Fruit fly (Drosophila melanogaster) whole organism, wandering third instar larva: Measurements from ENCODE around the gene Nplp3.

Source experiments
- Abd-B ChIP-seq: fragments of >200 bp; optimal IDR thresholded peaks from 2 replicates; lab custom pipeline; 2017; ENCODE audit warnings: missing biosample characterization, missing genetic modification characterization
- CG32264 ChIP-seq: fragments of 200-800 bp; sonication (Bioruptor generic); optimal IDR thresholded peaks from 2 replicates; lab custom pipeline; 2016; ENCODE audit warnings: missing biosample characterization, missing genetic modification characterization
- CG9705 ChIP-seq: fragments of 200-800 bp; sonication (Bioruptor generic); optimal IDR thresholded peaks from 2 replicates; lab custom pipeline; 2018; ENCODE audit warnings: missing biosample characterization, mild to moderate bottlenecking, missing genetic modification characterization
- CrebA ChIP-seq: fragments of 200-800 bp; sonication (Bioruptor generic); optimal IDR thresholded peaks from 2 replicates; lab custom pipeline; 2016; ENCODE audit warnings: missing biosample characterization, mild to moderate bottlenecking, missing genetic modification characterization, borderline replicate concordance
- Dfd ChIP-seq: fragments of >200 bp; optimal IDR thresholded peaks from 2 replicates; lab custom pipeline; 2017; ENCODE audit warnings: missing biosample characterization, missing genetic modification characterization
- Dif ChIP-seq: fragments of 200-275, 200-300 bp; sonication (Bioruptor generic); optimal IDR thresholded peaks from 2 replicates; lab custom pipeline; 2018; ENCODE audit warnings: missing biosample characterization, missing genetic modification characterization; ENCODE audit not compliant: partially characterized antibody
- GATAd ChIP-seq: sonication (Bioruptor generic); optimal IDR thresholded peaks from 2 replicates; lab custom pipeline; 2016; ENCODE audit warnings: missing biosample characterization, missing genetic modification characterization
- HLH106 ChIP-seq: fragments of 200-800 bp; optimal IDR thresholded peaks from 3 replicates; lab custom pipeline; 2019; ENCODE audit warnings: missing biosample characterization, mild to moderate bottlenecking, missing genetic modification characterization, moderate library complexity
- Hnf4 ChIP-seq: fragments of 200-800 bp; sonication (Bioruptor generic); optimal IDR thresholded peaks from 2 replicates; lab custom pipeline; 2016; ENCODE audit warnings: missing biosample characterization, mild to moderate bottlenecking, missing genetic modification characterization
- Hr78 ChIP-seq: fragments of >200 bp; optimal IDR thresholded peaks from 2 replicates; lab custom pipeline; 2017; ENCODE audit warnings: missing biosample characterization, missing genetic modification characterization
- Hr83 ChIP-seq: fragments of 200-300 bp; sonication (Bioruptor generic); optimal IDR thresholded peaks from 2 replicates; lab custom pipeline; 2016; ENCODE audit warnings: missing biosample characterization, mild to moderate bottlenecking, missing genetic modification characterization, moderate library complexity; ENCODE audit not compliant: poor library complexity, severe bottlenecking
- Jra ChIP-seq: sonication (Bioruptor generic); optimal IDR thresholded peaks from 2 replicates; lab custom pipeline; 2016; ENCODE audit warnings: missing biosample characterization, missing genetic modification characterization
- Mio ChIP-seq: sonication (Bioruptor generic); optimal IDR thresholded peaks from 2 replicates; lab custom pipeline; 2016; ENCODE audit warnings: missing biosample characterization, missing genetic modification characterization
- Myc ChIP-seq: fragments of >200 bp; optimal IDR thresholded peaks from 2 replicates; lab custom pipeline; 2017
- N ChIP-seq: fragments of >200 bp; optimal IDR thresholded peaks from 2 replicates; lab custom pipeline; 2018; ENCODE audit warnings: missing biosample characterization, missing external identifiers, missing genetic modification characterization
- OdsH ChIP-seq: fragments of 200-800 bp; sonication (Bioruptor generic); optimal IDR thresholded peaks from 2 replicates; lab custom pipeline; 2016; ENCODE audit warnings: missing biosample characterization, mild to moderate bottlenecking, missing genetic modification characterization
- Rel ChIP-seq, 2 experiments: fragments of 200-800 bp; sonication (Bioruptor generic) in 1 of 2; optimal IDR thresholded peaks; 2 replicates in 1 of 2; 3 replicates in 1 of 2; lab custom pipeline; 2016 to 2019; ENCODE audit warnings: mild to moderate bottlenecking in 2 of 2, missing biosample characterization in 2 of 2, missing genetic modification characterization in 2 of 2, moderate library complexity in 1 of 2
- Sp1 ChIP-seq: fragments of 200-800 bp; sonication (Bioruptor generic); optimal IDR thresholded peaks from 3 replicates; lab custom pipeline; 2019; ENCODE audit warnings: missing biosample characterization, mild to moderate bottlenecking, missing genetic modification characterization, moderate library complexity
- Vsx2 ChIP-seq: fragments of 200-300, 225-300 bp; sonication (Bioruptor generic); optimal IDR thresholded peaks from 2 replicates; lab custom pipeline; 2018; ENCODE audit warnings: missing biosample characterization, missing genetic modification characterization; ENCODE audit not compliant: partially characterized antibody
- br ChIP-seq: fragments of 200-800 bp; sonication (Bioruptor generic); optimal IDR thresholded peaks from 2 replicates; lab custom pipeline; 2016; ENCODE audit warnings: missing biosample characterization, missing genetic modification characterization
- brk ChIP-seq: fragments of 200-800 bp; sonication (Bioruptor generic); optimal IDR thresholded peaks from 2 replicates; lab custom pipeline; 2016; ENCODE audit warnings: missing biosample characterization, mild to moderate bottlenecking, missing genetic modification characterization
- dl ChIP-seq, 2 experiments: fragments of 175-275, 200-275 bp in 1 of 2; fragments of 200-275 bp in 1 of 2; sonication (Bioruptor generic); optimal IDR thresholded peaks; lab custom pipeline; 2018; ENCODE audit warnings: mild to moderate bottlenecking in 2 of 2, missing biosample characterization in 2 of 2, missing genetic modification characterization in 2 of 2, moderate library complexity in 2 of 2; ENCODE audit not compliant: partially characterized antibody in 2 of 2, insufficient read depth in 1 of 2
- dmrt93B ChIP-seq: fragments of 200-800 bp; sonication (Bioruptor generic); optimal IDR thresholded peaks from 2 replicates; lab custom pipeline; 2018; ENCODE audit warnings: missing biosample characterization, mild to moderate bottlenecking, missing genetic modification characterization
- dsf ChIP-seq: sonication (Bioruptor generic); optimal IDR thresholded peaks from 2 replicates; lab custom pipeline; 2016; ENCODE audit warnings: missing biosample characterization, missing genetic modification characterization, borderline replicate concordance
- ey ChIP-seq: fragments of 200-800 bp; sonication (Bioruptor generic); optimal IDR thresholded peaks from 2 replicates; lab custom pipeline; 2016; ENCODE audit warnings: missing biosample characterization, missing genetic modification characterization
- foxo ChIP-seq, 2 experiments: fragments of 200-800 bp; sonication (Bioruptor generic); optimal IDR thresholded peaks; 2 replicates in 1 of 2; 3 replicates in 1 of 2; lab custom pipeline; 2016 to 2017; ENCODE audit warnings: missing biosample characterization in 2 of 2, missing genetic modification characterization in 2 of 2
- fru ChIP-seq: fragments of 200-800 bp; sonication (Bioruptor generic); optimal IDR thresholded peaks from 3 replicates; lab custom pipeline; 2016; ENCODE audit warnings: missing biosample characterization, mild to moderate bottlenecking, missing genetic modification characterization
- h ChIP-seq: fragments of 200-800 bp; sonication (Bioruptor generic); optimal IDR thresholded peaks from 3 replicates; lab custom pipeline; 2016; ENCODE audit warnings: missing biosample characterization, mild to moderate bottlenecking, missing genetic modification characterization
- jim ChIP-seq: fragments of 175-275, 200-325 bp; sonication (Bioruptor generic); optimal IDR thresholded peaks from 2 replicates; lab custom pipeline; 2016; ENCODE audit warnings: missing biosample characterization, mild to moderate bottlenecking, missing genetic modification characterization
- lola ChIP-seq: fragments of >200 bp; optimal IDR thresholded peaks from 2 replicates; lab custom pipeline; 2017; ENCODE audit warnings: missing biosample characterization, missing genetic modification characterization
- pan ChIP-seq: fragments of >200 bp; optimal IDR thresholded peaks from 2 replicates; lab custom pipeline; 2017
- psq ChIP-seq: fragments of 200-800 bp; sonication (Bioruptor generic); optimal IDR thresholded peaks from 3 replicates; lab custom pipeline; 2017; ENCODE audit warnings: missing biosample characterization, mild to moderate bottlenecking, missing genetic modification characterization, moderate library complexity
- rgr ChIP-seq: fragments of 200-800 bp; sonication (Bioruptor generic); optimal IDR thresholded peaks from 3 replicates; lab custom pipeline; 2016; ENCODE audit warnings: missing biosample characterization, mild to moderate bottlenecking, missing genetic modification characterization
- sage ChIP-seq: fragments of 200-800 bp; sonication (Bioruptor generic); optimal IDR thresholded peaks from 2 replicates; lab custom pipeline; 2016; ENCODE audit warnings: missing biosample characterization, mild to moderate bottlenecking, missing genetic modification characterization
- sv ChIP-seq: fragments of 200-800 bp; sonication (Bioruptor generic); optimal IDR thresholded peaks from 3 replicates; lab custom pipeline; 2016; ENCODE audit warnings: missing biosample characterization, missing genetic modification characterization
- tai ChIP-seq: sonication (Bioruptor generic); optimal IDR thresholded peaks from 2 replicates; lab custom pipeline; 2016; ENCODE audit warnings: missing biosample characterization, missing genetic modification characterization
- usp ChIP-seq: fragments of >200 bp; optimal IDR thresholded peaks from 2 replicates; lab custom pipeline; 2017; ENCODE audit warnings: missing biosample characterization, missing genetic modification characterization
- woc ChIP-seq: sonication (Bioruptor generic); optimal IDR thresholded peaks from 2 replicates; lab custom pipeline; 2016; ENCODE audit warnings: missing biosample characterization, mild to moderate bottlenecking, missing genetic modification characterization

Nplp3 gene

DNA sequence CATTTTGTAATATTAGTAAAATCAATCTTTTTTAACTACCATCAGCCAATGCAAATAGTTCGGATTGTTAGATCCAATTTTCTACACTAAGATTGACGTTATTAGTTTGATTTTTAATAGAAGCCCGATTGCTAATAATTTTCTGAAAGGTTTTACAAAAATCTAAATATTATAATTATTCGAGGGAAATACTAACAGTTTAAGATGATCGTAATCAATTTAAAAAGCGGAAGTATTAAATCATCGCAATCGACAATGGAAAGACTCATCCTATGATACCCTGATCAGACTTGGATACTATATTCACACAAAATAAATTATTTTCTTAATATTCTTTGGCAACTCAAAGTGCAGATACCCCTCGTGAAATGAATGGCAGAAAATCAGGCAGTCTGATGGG is 40.0 kb downstream of the Nplp3 start:
- TF ChIP-seq br, result no peak
- no peak for TF ChIP-seq Jra (GFP tag; lab: Kevin White, UChicago)
- no peak for TF ChIP-seq foxo (GFP tag; optimal IDR thresholded peaks at IDR 0.05; lab: Kevin White, UChicago)
- TF ChIP-seq OdsH (GFP tag; lab: Kevin White, UChicago), result no peak
- TF ChIP-seq sage, result no peak
- TF ChIP-seq HLH106, result no peak

DNA sequence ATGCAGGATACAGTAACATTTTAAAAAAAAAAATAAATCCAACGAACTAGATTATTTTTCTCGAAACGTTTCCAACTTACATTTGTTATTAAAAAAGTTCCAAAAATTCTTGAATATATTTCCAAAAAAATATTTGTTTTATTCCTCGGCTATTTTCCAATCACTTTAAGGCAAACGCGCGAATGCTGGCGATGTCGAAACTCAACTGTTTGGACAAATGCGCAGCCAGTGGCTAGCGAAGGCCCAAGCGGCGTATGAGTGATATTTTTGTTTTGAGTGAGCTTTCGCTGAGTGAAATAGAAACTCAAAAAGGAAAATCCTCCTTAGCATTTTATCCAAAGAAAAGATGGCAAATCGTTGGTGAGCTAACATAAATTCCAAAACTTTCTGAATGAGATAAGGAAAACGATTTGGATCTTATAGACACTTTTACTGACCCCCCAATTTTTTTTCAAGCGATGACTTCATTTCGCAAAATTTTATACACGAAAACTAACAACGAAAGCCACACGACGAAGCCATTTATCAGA is 41.5 kb downstream of the Nplp3 start, which contains the start of gene ringer:
Gene ringer, minus strand, starts transcription at position 210 of the 530 bp plus-strand sequence.
- no peak for TF ChIP-seq Mio
- TF ChIP-seq h (GFP tag; lab: Kevin White, UChicago), result no peak
- no peak for TF ChIP-seq pan
- no peak for TF ChIP-seq HLH106
- no peak for TF ChIP-seq CG9705 (GFP tag; lab: Kevin White, UChicago)
- TF ChIP-seq foxo (GFP tag; optimal IDR thresholded peaks at IDR 0.05; lab: Kevin White, UChicago), result no peak
- TF ChIP-seq GATAd (GFP tag; lab: Kevin White, UChicago), result no peak
- TF ChIP-seq rgr (GFP tag; lab: Kevin White, UChicago), result no peak
- no peak for TF ChIP-seq Sp1 (GFP tag; lab: Kevin White, UChicago)
- TF ChIP-seq Hr83 (GFP tag; lab: Kevin White, UChicago), result no peak
- no peak for TF ChIP-seq woc (GFP tag; lab: Kevin White, UChicago)

DNA sequence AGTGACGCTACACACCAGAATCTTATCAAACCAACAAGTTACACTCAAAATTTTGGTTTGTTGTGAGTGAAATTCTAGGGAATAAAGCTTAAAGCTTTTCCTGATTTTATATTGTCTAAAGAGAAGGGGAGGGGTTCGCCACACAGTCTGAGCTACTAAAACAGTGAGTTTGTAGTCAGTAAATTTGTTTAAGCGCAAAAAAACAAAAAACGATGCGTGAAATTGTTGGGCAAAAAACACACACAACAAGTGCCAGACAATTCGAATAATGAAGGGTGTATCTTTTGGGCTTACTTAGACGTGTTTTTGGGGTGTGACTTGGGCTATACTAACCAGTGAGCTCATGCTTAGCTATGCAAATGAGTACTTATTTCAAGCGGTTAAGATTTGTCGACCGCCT is 42.0 kb downstream of the Nplp3 start:
- TF ChIP-seq Sp1 (GFP tag; lab: Kevin White, UChicago) (no peak), pan (no peak), Hr83 (GFP tag; lab: Kevin White, UChicago) (peak; percentile 1), rgr (GFP tag; lab: Kevin White, UChicago) (peak; percentile 16), brk (peak; percentile 1)

dm6 chr3L:16361200-16361815 is 43.5 kb downstream of the Nplp3 start:
- TF ChIP-seq Rel (GFP tag; optimal IDR thresholded peaks at IDR 0.05; lab: Kevin White, UChicago) (no peak), Rel (tag; optimal IDR thresholded peaks at IDR 0.05; lab: Kevin White, UChicago) (no peak), CG9705 (GFP tag; lab: Kevin White, UChicago) (peak; percentile 15), Vsx2 (GFP tag; lab: Kevin White, UChicago) (no peak), N (GFP tag; lab: Kevin White, UChicago) (no peak), Dfd (GFP tag; lab: Kevin White, UChicago) (no peak), jim (GFP tag; lab: Kevin White, UChicago) (no peak), fru (peak; percentile 73), h (GFP tag; lab: Kevin White, UChicago) (peak; percentile 69), tai (GFP tag; lab: Kevin White, UChicago) (no peak), br (peak; percentile 51), Mio (no peak), CG32264 (GFP tag; lab: Kevin White, UChicago) (no peak), rgr (GFP tag; lab: Kevin White, UChicago) (peak; percentile 56), lola (GFP tag; lab: Kevin White, UChicago) (no peak), usp (GFP tag; lab: Kevin White, UChicago) (no peak), OdsH (GFP tag; lab: Kevin White, UChicago) (peak; percentile 59), Abd-B (GFP tag; lab: Kevin White, UChicago) (no peak), ey (GFP tag; lab: Kevin White, UChicago) (peak; percentile 57), Hr78 (GFP tag; lab: Kevin White, UChicago) (no peak), Hr83 (GFP tag; lab: Kevin White, UChicago) (no peak), dmrt93B (peak; percentile 25), psq (GFP tag; lab: Kevin White, UChicago) (peak; percentile 53), dl (GFP tag; optimal IDR thresholded peaks at IDR 0.05; lab: Kevin White, UChicago; ENCODE audit: insufficient read depth in 1 of 2, partially characterized antibody in 2 of 2) (no peak), pan (no peak), dsf (no peak), CrebA (GFP tag; lab: Kevin White, UChicago) (no peak), Sp1 (GFP tag; lab: Kevin White, UChicago) (peak; percentile 78), foxo (GFP tag; optimal IDR thresholded peaks at IDR 0.05; lab: Kevin White, UChicago) (peak in 1 of 2 experiments; percentile 61), GATAd (GFP tag; lab: Kevin White, UChicago) (no peak), woc (GFP tag; lab: Kevin White, UChicago) (peak; percentile 35), Myc (lab: Kevin White, UChicago) (no peak), sage (no peak), brk (no peak), Hnf4 (no peak), Dif (GFP tag; lab: Kevin White, UChicago) (no peak), HLH106 (peak; percentile 74), Jra (GFP tag; lab: Kevin White, UChicago) (no peak), sv (GFP tag; lab: Kevin White, UChicago) (no peak)
